Worm (Caenorhabditis elegans) whole organism, L1 larva: Measurements from ENCODE around the gene T27D12.1.

Source experiments
- Y116A8C.19 ChIP-seq: sonication (generic microtip); optimal IDR thresholded peaks from 2 replicates; lab custom pipeline; 2016; ENCODE audit warnings: missing compliant biosample characterization, missing genetic modification characterization, borderline replicate concordance
- aha-1 ChIP-seq: fragments of 150-350 bp; optimal IDR thresholded peaks from 2 replicates; lab custom pipeline; 2014; ENCODE audit warnings: missing biosample characterization, missing genetic modification characterization
- ama-1 ChIP-seq: fragments of 150-350 bp; optimal IDR thresholded peaks from 2 replicates; lab custom pipeline; 2014
- blmp-1 ChIP-seq: fragments of 150-350 bp; optimal IDR thresholded peaks from 2 replicates; lab custom pipeline; 2014; ENCODE audit warnings: missing biosample characterization, missing genetic modification characterization
- ceh-63 ChIP-seq: fragments of 200-800 bp; sonication (Bioruptor generic); optimal IDR thresholded peaks from 2 replicates; lab custom pipeline; 2018; ENCODE audit warnings: mild to moderate bottlenecking, missing genetic modification characterization, missing compliant biosample characterization
- ceh-8 ChIP-seq: fragments of 200-800 bp; sonication (Bioruptor generic); optimal IDR thresholded peaks from 2 replicates; lab custom pipeline; 2018; ENCODE audit warnings: mild to moderate bottlenecking, missing genetic modification characterization, moderate library complexity, missing compliant biosample characterization
- ceh-82 ChIP-seq, 3 experiments: fragments of 150-350 bp in 1 of 3; sonication (generic microtip) in 2 of 3; optimal IDR thresholded peaks; 2 replicates each; lab custom pipeline; 2014 to 2017; ENCODE audit warnings: missing biosample characterization in 3 of 3, missing genetic modification characterization in 3 of 3
- ces-1 ChIP-seq: fragments of 150-350 bp; optimal IDR thresholded peaks from 2 replicates; lab custom pipeline; 2014; ENCODE audit warnings: missing biosample characterization, missing genetic modification reagents, missing genetic modification characterization
- efl-1 ChIP-seq, 4 experiments: fragments of 150-350 bp; optimal IDR thresholded peaks in 3 of 4; peaks in 1 of 4; 1 replicate in 1 of 4; 2 replicates in 3 of 4; lab custom pipeline; 2014; ENCODE audit warnings: missing biosample characterization in 2 of 4, missing genetic modification characterization in 2 of 4, missing genetic modification reagents in 2 of 4
- efl-3 ChIP-seq: fragments of 200-800 bp; sonication (Bioruptor generic); optimal IDR thresholded peaks from 2 replicates; lab custom pipeline; 2018; ENCODE audit warnings: mild to moderate bottlenecking, missing genetic modification characterization, missing compliant biosample characterization
- egl-27 ChIP-seq, 2 experiments: fragments of 150-350 bp in 1 of 2; sonication (generic microtip); optimal IDR thresholded peaks; 3 replicates each; lab custom pipeline; 2017 to 2018; ENCODE audit warnings: missing biosample characterization in 2 of 2, missing genetic modification characterization in 2 of 2, missing genetic modification reagents in 2 of 2
- elt-3 ChIP-seq, 6 experiments: fragments of 150-350 bp in 1 of 6; sonication (generic microtip); optimal IDR thresholded peaks; 2 replicates each; lab custom pipeline; 2017 to 2018; ENCODE audit warnings: missing biosample characterization in 6 of 6, missing genetic modification characterization in 6 of 6, inconsistent platforms in 1 of 6
- ets-5 ChIP-seq: fragments of 200-800 bp; sonication (Bioruptor generic); IDR thresholded peaks from 2 replicates; pipeline ENCODE4 v1.3.6; 2022; ENCODE audit warnings: missing genetic modification characterization, missing compliant biosample characterization
- fkh-4 ChIP-seq: sonication (generic microtip); optimal IDR thresholded peaks from 2 replicates; lab custom pipeline; 2016; ENCODE audit warnings: missing compliant biosample characterization, missing genetic modification characterization, borderline replicate concordance
- fkh-8 ChIP-seq: sonication (generic microtip); optimal IDR thresholded peaks from 2 replicates; lab custom pipeline; 2016; ENCODE audit warnings: mild to moderate bottlenecking, missing genetic modification characterization, missing compliant biosample characterization
- grh-1 ChIP-seq: fragments of 200-800 bp; sonication (Bioruptor generic); IDR thresholded peaks from 2 replicates; pipeline ENCODE4 v1.3.6; 2022; ENCODE audit warnings: missing genetic modification reagents, missing genetic modification characterization, missing compliant biosample characterization
- hlh-17 ChIP-seq: fragments of 200-800 bp; sonication (Bioruptor generic); optimal IDR thresholded peaks from 2 replicates; lab custom pipeline; 2018; ENCODE audit warnings: missing genetic modification characterization, mild to moderate bottlenecking, missing compliant biosample characterization, moderate library complexity, borderline replicate concordance
- hpl-2 ChIP-seq: fragments of 150-350 bp; optimal IDR thresholded peaks from 2 replicates; lab custom pipeline; 2014; ENCODE audit warnings: missing biosample characterization, missing genetic modification reagents, missing genetic modification characterization
- isw-1 ChIP-seq: fragments of 200-800 bp; sonication (Bioruptor generic); IDR thresholded peaks from 2 replicates; pipeline ENCODE4 v1.3.6; 2022; ENCODE audit warnings: missing genetic modification characterization, missing compliant biosample characterization
- lin-13 ChIP-seq: fragments of 150-350 bp; optimal IDR thresholded peaks from 2 replicates; lab custom pipeline; 2014; ENCODE audit warnings: missing biosample characterization, missing genetic modification reagents, missing genetic modification characterization
- lin-14 ChIP-seq: fragments of 200-800 bp; sonication (Bioruptor generic); optimal IDR thresholded peaks from 2 replicates; lab custom pipeline; 2018; ENCODE audit warnings: mild to moderate bottlenecking, missing genetic modification characterization, moderate library complexity, missing compliant biosample characterization
- lin-35 ChIP-seq, 2 experiments: fragments of 150-350 bp; optimal IDR thresholded peaks; 2 replicates each; lab custom pipeline; 2014; ENCODE audit warnings: missing biosample characterization in 2 of 2, missing genetic modification characterization in 2 of 2, missing genetic modification reagents in 2 of 2
- lin-39 ChIP-seq: fragments of 150-350 bp; optimal IDR thresholded peaks from 2 replicates; lab custom pipeline; 2014; ENCODE audit warnings: missing biosample characterization, missing genetic modification reagents, missing genetic modification characterization
- lsy-2 ChIP-seq, 2 experiments: fragments of 150-350 bp; optimal IDR thresholded peaks; 2 replicates each; lab custom pipeline; 2014; ENCODE audit warnings: missing biosample characterization in 2 of 2, missing genetic modification characterization in 2 of 2
- mdl-1 ChIP-seq, 2 experiments: fragments of 150-350 bp; optimal IDR thresholded peaks; 2 replicates each; lab custom pipeline; 2014 to 2017; ENCODE audit warnings: missing biosample characterization in 2 of 2, missing genetic modification characterization in 2 of 2, inconsistent platforms in 1 of 2
- mef-2 ChIP-seq: fragments of 150-350 bp; optimal IDR thresholded peaks from 2 replicates; lab custom pipeline; 2014; ENCODE audit warnings: missing biosample characterization, missing genetic modification characterization
- mep-1 ChIP-seq: fragments of 150-350 bp; optimal IDR thresholded peaks from 2 replicates; lab custom pipeline; 2014; ENCODE audit warnings: missing biosample characterization, missing genetic modification characterization
- nhr-11 ChIP-seq: fragments of 150-350 bp; optimal IDR thresholded peaks from 2 replicates; lab custom pipeline; 2014; ENCODE audit warnings: missing biosample characterization, missing genetic modification characterization
- nhr-12 ChIP-seq: sonication (generic microtip); optimal IDR thresholded peaks from 2 replicates; lab custom pipeline; 2017; ENCODE audit warnings: missing biosample characterization, missing genetic modification characterization
- nhr-20 ChIP-seq: sonication (generic microtip); optimal IDR thresholded peaks from 2 replicates; lab custom pipeline; 2016; ENCODE audit warnings: mild to moderate bottlenecking, missing genetic modification characterization, missing compliant biosample characterization
- nhr-237 ChIP-seq: fragments of 150-350 bp; optimal IDR thresholded peaks from 2 replicates; lab custom pipeline; 2014; ENCODE audit warnings: missing biosample characterization, missing genetic modification characterization
- nhr-47 ChIP-seq: sonication (generic microtip); optimal IDR thresholded peaks from 2 replicates; lab custom pipeline; 2016; ENCODE audit warnings: mild to moderate bottlenecking, missing genetic modification characterization, moderate library complexity, missing compliant biosample characterization
- nhr-71 ChIP-seq: sonication (generic microtip); optimal IDR thresholded peaks from 2 replicates; lab custom pipeline; 2016; ENCODE audit warnings: mild to moderate bottlenecking, missing genetic modification characterization, moderate library complexity, missing compliant biosample characterization
- nhr-77 ChIP-seq: fragments of 150-350 bp; optimal IDR thresholded peaks from 2 replicates; lab custom pipeline; 2014; ENCODE audit warnings: missing biosample characterization, missing genetic modification characterization
- nhr-85 ChIP-seq: sonication (generic microtip); peaks from one replicate; lab custom pipeline; 2016; ENCODE audit warnings: missing genetic modification characterization, inconsistent platforms, missing compliant biosample characterization
- skn-1 ChIP-seq: fragments of 150-350 bp; optimal IDR thresholded peaks from 2 replicates; lab custom pipeline; 2014; ENCODE audit warnings: missing biosample characterization, missing genetic modification characterization
- snu-23 ChIP-seq: sonication (generic microtip); optimal IDR thresholded peaks from 2 replicates; lab custom pipeline; 2016; ENCODE audit warnings: missing genetic modification characterization, missing compliant biosample characterization
- sox-4 ChIP-seq: sonication (generic microtip); optimal IDR thresholded peaks from 2 replicates; lab custom pipeline; 2016; ENCODE audit warnings: missing genetic modification characterization, missing compliant biosample characterization
- swsn-7 ChIP-seq: sonication (generic microtip); optimal IDR thresholded peaks from 2 replicates; lab custom pipeline; 2016; ENCODE audit warnings: missing genetic modification characterization, missing compliant biosample characterization
- tbx-2 ChIP-seq: sonication (generic microtip); optimal IDR thresholded peaks from 2 replicates; lab custom pipeline; 2016; ENCODE audit warnings: missing genetic modification characterization, missing compliant biosample characterization
- unc-30 ChIP-seq: sonication (generic microtip); optimal IDR thresholded peaks from 2 replicates; lab custom pipeline; 2017; ENCODE audit warnings: missing biosample characterization, missing genetic modification characterization
- xbp-1 ChIP-seq: sonication (generic microtip); optimal IDR thresholded peaks from 2 replicates; lab custom pipeline; 2016; ENCODE audit warnings: missing genetic modification characterization, missing compliant biosample characterization

Gene T27D12.1

ce11 chrII:11844984-11845383, 2.6 kb downstream of the T27D12.1 start (continued):
- TF ChIP-seq xbp-1 (tag; lab: Kevin White, UChicago) (no peak), lin-14 (no peak)

ce11 chrII:11845954-11846353, 3.5 kb downstream of the T27D12.1 start:
- TF ChIP-seq nhr-77 (tag; lab: Kevin White, UChicago), result no peak
- TF ChIP-seq lin-35 (GFP tag; optimal IDR thresholded peaks at IDR 0.05; lab: Kevin White, UChicago), result no peak
- TF ChIP-seq elt-3 (tag; optimal IDR thresholded peaks at IDR 0.05; lab: Kevin White, UChicago), result peak in 1 of 6 experiments; percentile 43
- no peak for TF ChIP-seq mef-2 (tag; lab: Kevin White, UChicago)
- TF ChIP-seq nhr-47 (tag; lab: Kevin White, UChicago), result peak; percentile 3
- TF ChIP-seq ama-1 (lab: Kevin White, UChicago), result peak; percentile 35
- no peak for TF ChIP-seq mdl-1 (tag; optimal IDR thresholded peaks at IDR 0.05; lab: Kevin White, UChicago)

- TF ChIP-seq nhr-71 (tag; lab: Kevin White, UChicago) (peak; percentile 10), nhr-85 (tag; lab: Kevin White, UChicago) (peak; percentile 70), lin-14 (peak; percentile 25), isw-1 (GFP tag; lab: Robert Waterston, UW) (no peak), efl-1 (optimal IDR thresholded peaks at IDR 0.05; lab: Kevin White, UChicago) (no peak), efl-1 (GFP tag; optimal IDR thresholded peaks at IDR 0.05 in 1 of 2; lab: Kevin White, UChicago) (peak in 1 of 2 experiments; percentile 60), blmp-1 (peak; percentile 16), ceh-82 (tag; optimal IDR thresholded peaks at IDR 0.05; lab: Kevin White, UChicago) (no peak), aha-1 (tag; lab: Kevin White, UChicago) (no peak), egl-27 (tag; optimal IDR thresholded peaks at IDR 0.05; lab: Kevin White, UChicago) (no peak), elt-3 (tag; optimal IDR thresholded peaks at IDR 0.05; lab: Kevin White, UChicago) (peak in 3 of 6 experiments; percentile 26 to 52 (median 26)), sox-4 (tag; lab: Kevin White, UChicago) (no peak)
These were observed 7.2 kb downstream of the T27D12.1 start for ce11 chrII:11849572-11849971.

- TF ChIP-seq ets-5 (GFP tag; lab: Robert Waterston, UW), result no peak
- TF ChIP-seq nhr-11 (tag; lab: Kevin White, UChicago), result no peak
- no peak for TF ChIP-seq lin-13 (GFP tag; lab: Kevin White, UChicago)
- no peak for TF ChIP-seq isw-1 (GFP tag; lab: Robert Waterston, UW)
- no peak for TF ChIP-seq mdl-1 (tag; optimal IDR thresholded peaks at IDR 0.05; lab: Kevin White, UChicago)
- no peak for TF ChIP-seq xbp-1 (tag; lab: Kevin White, UChicago)
- TF ChIP-seq lin-14, result peak; percentile 59
- peak; percentile 20 for TF ChIP-seq nhr-20 (tag; lab: Kevin White, UChicago)
- TF ChIP-seq fkh-4 (tag; lab: Kevin White, UChicago), result no peak
- TF ChIP-seq swsn-7, result no peak
- no peak for TF ChIP-seq ces-1 (GFP tag; lab: Kevin White, UChicago)
- TF ChIP-seq hpl-2 (GFP tag; lab: Kevin White, UChicago), result no peak
- peak; percentile 27 for TF ChIP-seq nhr-71 (tag; lab: Kevin White, UChicago)
- TF ChIP-seq lsy-2 (tag; optimal IDR thresholded peaks at IDR 0.05; lab: Kevin White, UChicago), result peak in 1 of 2 experiments; percentile 7
- TF ChIP-seq fkh-8 (tag; lab: Kevin White, UChicago), result no peak
- no peak for TF ChIP-seq lin-39 (tag; lab: Kevin White, UChicago)
- no peak for TF ChIP-seq efl-3 (GFP tag; lab: Kevin White, UChicago)
- TF ChIP-seq efl-1 (optimal IDR thresholded peaks at IDR 0.05; lab: Kevin White, UChicago), result no peak
- no peak for TF ChIP-seq efl-1 (GFP tag; optimal IDR thresholded peaks at IDR 0.05 in 1 of 2; lab: Kevin White, UChicago)
- TF ChIP-seq ceh-82 (tag; optimal IDR thresholded peaks at IDR 0.05; lab: Kevin White, UChicago), result no peak
- no peak for TF ChIP-seq ceh-8 (GFP tag; lab: Kevin White, UChicago)
- TF ChIP-seq hlh-17 (GFP tag; lab: Kevin White, UChicago), result no peak
- TF ChIP-seq snu-23 (GFP tag; lab: Kevin White, UChicago), result peak; percentile 17
- peak; percentile 8 for TF ChIP-seq tbx-2 (tag; lab: Kevin White, UChicago)
- no peak for TF ChIP-seq ceh-63 (GFP tag; lab: Kevin White, UChicago)
- no peak for TF ChIP-seq aha-1 (tag; lab: Kevin White, UChicago)
- no peak for TF ChIP-seq unc-30 (tag; lab: Kevin White, UChicago)
- no peak for TF ChIP-seq nhr-237 (tag; lab: Kevin White, UChicago)
- no peak for TF ChIP-seq lin-35 (GFP tag; optimal IDR thresholded peaks at IDR 0.05; lab: Kevin White, UChicago)
- TF ChIP-seq mep-1 (tag; lab: Kevin White, UChicago), result no peak
- no peak for TF ChIP-seq nhr-47 (tag; lab: Kevin White, UChicago)
- TF ChIP-seq Y116A8C.19 (tag; lab: Kevin White, UChicago), result no peak
- peak in 4 of 6 experiments; percentile 9 to 76 (median 68) for TF ChIP-seq elt-3 (tag; optimal IDR thresholded peaks at IDR 0.05; lab: Kevin White, UChicago)
- TF ChIP-seq skn-1 (tag; lab: Kevin White, UChicago), result no peak
- peak; percentile 53 for TF ChIP-seq blmp-1
- peak; percentile 94 for TF ChIP-seq nhr-85 (tag; lab: Kevin White, UChicago)
- TF ChIP-seq nhr-12 (tag; lab: Kevin White, UChicago), result no peak
- TF ChIP-seq grh-1, result no peak
These were observed 9.9 kb downstream of the T27D12.1 start for ce11 chrII:11852191-11852901.
